Fruit fly (Drosophila melanogaster): Measurements from ENCODE around the gene Mtr4.
A peak's percentile ranks its signal among the peaks of the same experiment; 100 is the strongest.

The Mtr4 gene

DNA sequence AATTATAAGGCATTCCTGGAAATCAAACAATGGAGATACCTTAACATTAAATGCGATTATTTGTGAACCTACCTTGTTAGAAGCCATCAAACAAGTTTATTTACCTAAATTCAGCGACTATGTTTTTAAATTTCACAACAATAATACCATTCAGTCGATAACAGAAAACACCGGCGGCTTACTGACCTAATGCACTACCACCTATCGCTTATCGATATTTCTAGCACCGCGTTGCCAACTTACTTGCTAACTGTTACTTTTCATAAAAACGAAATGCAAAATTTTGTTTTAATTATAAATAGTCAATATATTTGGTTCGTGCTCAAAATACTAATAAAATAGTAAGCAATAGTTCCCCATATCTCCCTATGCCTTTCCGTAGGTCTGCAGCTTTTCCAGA, 18.9 kb downstream of the Mtr4 start, which contains the start of gene Ku80 (continued):
- TF ChIP-seq D (optimal IDR thresholded peaks at IDR 0.05) = no peak
- TF ChIP-seq D (GFP tag; optimal IDR thresholded peaks at IDR 0.05) = no peak
- TF ChIP-seq pb (GFP tag; optimal IDR thresholded peaks at IDR 0.05) = no peak
- TF ChIP-seq CG5180 (GFP tag; optimal IDR thresholded peaks at IDR 0.05) = no peak
- no peak for TF ChIP-seq nerfin-1 (tag; optimal IDR thresholded peaks at IDR 0.05)
- TF ChIP-seq CG1603 (tag; optimal IDR thresholded peaks at IDR 0.05) = peak; percentile 51
- TF ChIP-seq gt (GFP tag; IDR thresholded peaks at IDR 0.05) = no peak
- peak; percentile 27 for TF ChIP-seq Ets97D (GFP tag; optimal IDR thresholded peaks at IDR 0.05)
- TF ChIP-seq Oaz (GFP tag; IDR thresholded peaks at IDR 0.05) = no peak
- peak; percentile 59; the same call in 1 of the 2 replicates for TF ChIP-seq unc-4 (GFP tag; IDR thresholded peaks at IDR 0.05; ENCODE audit: partially characterized antibody)
- TF ChIP-seq ssp (GFP tag; IDR thresholded peaks at IDR 0.05) = no peak
- no peak for TF ChIP-seq Gug (GFP tag; IDR thresholded peaks at IDR 0.05)
- no peak for TF ChIP-seq ken (GFP tag; IDR thresholded peaks at IDR 0.05)
- peak; percentile 65 for TF ChIP-seq amos (GFP tag; IDR thresholded peaks at IDR 0.05; ENCODE audit: partially characterized antibody)
- peak; percentile 4 for TF ChIP-seq CG10267 (tag; optimal IDR thresholded peaks at IDR 0.05)
- TF ChIP-seq gem (tag; optimal IDR thresholded peaks at IDR 0.05) = no peak
- TF ChIP-seq CG3995 (GFP tag; optimal IDR thresholded peaks at IDR 0.05) = peak; percentile 94
- TF ChIP-seq ac (GFP tag; optimal IDR thresholded peaks at IDR 0.05) = no peak
- no peak for TF ChIP-seq ap (GFP tag; IDR thresholded peaks at IDR 0.05)
- no peak for TF ChIP-seq ab (GFP tag; optimal IDR thresholded peaks at IDR 0.05)
- no peak for TF ChIP-seq CG6689 (GFP tag; IDR thresholded peaks at IDR 0.05)
- TF ChIP-seq tio (GFP tag; optimal IDR thresholded peaks at IDR 0.05) = no peak
- TF ChIP-seq CG10274 (GFP tag; optimal IDR thresholded peaks at IDR 0.05) = no peak
- no peak for TF ChIP-seq psq (GFP tag; optimal IDR thresholded peaks at IDR 0.05)
- TF ChIP-seq CG9817 (tag; optimal IDR thresholded peaks at IDR 0.05) = no peak
- TF ChIP-seq Myb (GFP tag; optimal IDR thresholded peaks at IDR 0.05) = peak; percentile 94
- no peak for TF ChIP-seq Lim3 (GFP tag; IDR thresholded peaks at IDR 0.05)
- no peak for TF ChIP-seq CG13894 (tag; optimal IDR thresholded peaks at IDR 0.05)
- no peak for TF ChIP-seq CG11696 (GFP tag; IDR thresholded peaks at IDR 0.05)
- peak; percentile 95 for TF ChIP-seq stwl (tag; optimal IDR thresholded peaks at IDR 0.05)
- no peak for TF ChIP-seq CG10147 (GFP tag; optimal IDR thresholded peaks at IDR 0.05)
- TF ChIP-seq Opbp (GFP tag; IDR thresholded peaks at IDR 0.05; ENCODE audit: partially characterized antibody) = peak; percentile 77; the same call in 2 of the 3 replicates
- no peak for TF ChIP-seq Doc2 (GFP tag; IDR thresholded peaks at IDR 0.05)
- no peak for TF ChIP-seq pfk (GFP tag; optimal IDR thresholded peaks at IDR 0.05)
- TF ChIP-seq Dref (GFP tag; IDR thresholded peaks at IDR 0.05) = peak; percentile 90
- TF ChIP-seq CG6654 (GFP tag; optimal IDR thresholded peaks at IDR 0.05) = no peak
- TF ChIP-seq knrl (GFP tag; IDR thresholded peaks at IDR 0.05; ENCODE audit: partially characterized antibody) = peak; percentile 74
- TF ChIP-seq CG6854 (GFP tag; optimal IDR thresholded peaks at IDR 0.05) = no peak
- no peak for TF ChIP-seq CG4707 (GFP tag; optimal IDR thresholded peaks at IDR 0.05)
- TF ChIP-seq Bdp1 (GFP tag; optimal IDR thresholded peaks at IDR 0.05) = no peak
- TF ChIP-seq CG1024 (GFP tag; IDR thresholded peaks at IDR 0.05) = no peak
- TF ChIP-seq Sry-δ (GFP tag; optimal IDR thresholded peaks at IDR 0.05) = peak; percentile 67
- no peak for TF ChIP-seq row (GFP tag; IDR thresholded peaks at IDR 0.05)
- no peak for TF ChIP-seq pum (GFP tag; optimal IDR thresholded peaks at IDR 0.05)
- peak; percentile 39 for TF ChIP-seq CG2116 (GFP tag; optimal IDR thresholded peaks at IDR 0.05)
- TF ChIP-seq HLH4C (GFP tag; IDR thresholded peaks at IDR 0.05; ENCODE audit: partially characterized antibody) = peak; percentile 84
- no peak for TF ChIP-seq CG11560 (tag; IDR thresholded peaks at IDR 0.05)
- TF ChIP-seq CG31224 (GFP tag; IDR thresholded peaks at IDR 0.05) = no peak
- no peak for TF ChIP-seq CG15269 (tag; optimal IDR thresholded peaks at IDR 0.05)
- peak; percentile 22 for TF ChIP-seq phol (tag; optimal IDR thresholded peaks at IDR 0.05)
- no peak for TF ChIP-seq CG14667 (GFP tag; IDR thresholded peaks at IDR 0.05)
- peak; percentile 79 for TF ChIP-seq CG13287 (GFP tag; IDR thresholded peaks at IDR 0.05; ENCODE audit: partially characterized antibody)
